Fruit fly (Drosophila melanogaster) whole organism, embryonic: ENCODE data around the gene CG10252.

Experiments used
- Adf1 ChIP-seq: fragments of 200-800 bp; sonication (Bioruptor generic); IDR thresholded peaks from 2 replicates; pipeline ENCODE4 v1.3.6; 2022; ENCODE audit warnings: missing biosample characterization, missing genetic modification characterization
- Bdp1 ChIP-seq: fragments of 200-800 bp; sonication (Bioruptor generic); optimal IDR thresholded peaks from 3 replicates; lab custom pipeline; 2016; ENCODE audit warnings: missing biosample characterization, missing genetic modification characterization
- CG10147 ChIP-seq: fragments of 200-800 bp; sonication (Bioruptor generic); optimal IDR thresholded peaks from 2 replicates; lab custom pipeline; 2019; ENCODE audit warnings: missing biosample characterization, mild to moderate bottlenecking, missing genetic modification characterization, moderate library complexity
- CG10321 ChIP-seq: fragments of 200-800 bp; sonication (Bioruptor generic); IDR thresholded peaks from 2 replicates; pipeline ENCODE4 v1.3.6; 2022; ENCODE audit warnings: missing biosample characterization, missing genetic modification characterization
- CG11723 ChIP-seq: fragments of 200-800 bp; sonication (Bioruptor generic); optimal IDR thresholded peaks from 2 replicates; lab custom pipeline; 2017; ENCODE audit warnings: missing biosample characterization, mild to moderate bottlenecking, missing genetic modification characterization
- CG12236 ChIP-seq: fragments of 200-800 bp; sonication (Bioruptor generic); optimal IDR thresholded peaks from 2 replicates; lab custom pipeline; 2016; ENCODE audit warnings: missing biosample characterization, missing genetic modification characterization
- CG1233 ChIP-seq: fragments of 200-800 bp; sonication (Bioruptor generic); optimal IDR thresholded peaks from 4 replicates; lab custom pipeline; 2018; ENCODE audit warnings: missing biosample characterization, mild to moderate bottlenecking, missing genetic modification characterization
- CG12942 ChIP-seq: fragments of 200-800 bp; sonication (Bioruptor generic); optimal IDR thresholded peaks from 3 replicates; lab custom pipeline; 2016; ENCODE audit warnings: missing biosample characterization, missing genetic modification characterization
- CG1529 ChIP-seq: fragments of 200-800 bp; sonication (Bioruptor generic); optimal IDR thresholded peaks from 3 replicates; lab custom pipeline; 2018; ENCODE audit warnings: missing biosample characterization, missing genetic modification characterization
- CG16779 ChIP-seq: fragments of 200-800 bp; sonication (Bioruptor generic); IDR thresholded peaks from 2 replicates; pipeline ENCODE4 v1.3.6; 2022; ENCODE audit warnings: missing biosample characterization, missing genetic modification characterization
- CG30020 ChIP-seq: fragments of 200-800 bp; optimal IDR thresholded peaks from 2 replicates; lab custom pipeline; 2019; ENCODE audit warnings: missing biosample characterization, mild to moderate bottlenecking, missing genetic modification characterization, moderate library complexity
- CG31224 ChIP-seq: fragments of 200-800 bp; sonication (Bioruptor generic); IDR thresholded peaks from 2 replicates; pipeline ENCODE4 v1.3.6; 2022; ENCODE audit warnings: missing biosample characterization, missing genetic modification characterization
- CG3838 ChIP-seq: fragments of 200-800 bp; sonication (Bioruptor generic); optimal IDR thresholded peaks from 3 replicates; lab custom pipeline; 2016; ENCODE audit warnings: missing biosample characterization, missing genetic modification characterization
- CG4360 ChIP-seq: fragments of 200-800 bp; sonication (Bioruptor generic); IDR thresholded peaks from 2 replicates; pipeline ENCODE4 v1.3.6; 2022; ENCODE audit warnings: missing biosample characterization, missing genetic modification characterization
- CG4707 ChIP-seq: fragments of 200-800 bp; sonication (Bioruptor generic); optimal IDR thresholded peaks from 2 replicates; lab custom pipeline; 2018; ENCODE audit warnings: missing biosample characterization, mild to moderate bottlenecking, missing genetic modification characterization, moderate library complexity
- CG5245 ChIP-seq: fragments of 200-800 bp; sonication (Bioruptor generic); optimal IDR thresholded peaks from 3 replicates; lab custom pipeline; 2016; ENCODE audit warnings: missing biosample characterization, missing genetic modification characterization
- CG7271 ChIP-seq: fragments of 200-800 bp; sonication (Bioruptor generic); optimal IDR thresholded peaks from 2 replicates; lab custom pipeline; 2018; ENCODE audit warnings: missing biosample characterization, mild to moderate bottlenecking, missing genetic modification characterization, moderate library complexity
- CG7963 ChIP-seq: fragments of 200-800 bp; sonication (Bioruptor generic); IDR thresholded peaks from 3 replicates; pipeline ENCODE4 v1.3.6; 2022; ENCODE audit warnings: missing biosample characterization, missing genetic modification characterization; ENCODE audit not compliant: partially characterized antibody
- CrebB ChIP-seq: fragments of 200-800 bp; sonication (Bioruptor generic); optimal IDR thresholded peaks from 3 replicates; lab custom pipeline; 2018; ENCODE audit warnings: missing biosample characterization, mild to moderate bottlenecking, missing genetic modification characterization
- D19A ChIP-seq: fragments of 200-800 bp; optimal IDR thresholded peaks from 3 replicates; lab custom pipeline; 2019; ENCODE audit warnings: missing biosample characterization, mild to moderate bottlenecking, missing genetic modification characterization, moderate library complexity
- Dek ChIP-seq: fragments of 200-800 bp; sonication (Bioruptor generic); optimal IDR thresholded peaks from 3 replicates; lab custom pipeline; 2019; ENCODE audit warnings: missing biosample characterization, mild to moderate bottlenecking, missing genetic modification characterization, moderate library complexity
- Doc3 ChIP-seq: fragments of 200-800 bp; sonication (Bioruptor generic); IDR thresholded peaks from 3 replicates; pipeline ENCODE4 v1.3.6; 2022; ENCODE audit warnings: missing biosample characterization, missing genetic modification characterization; ENCODE audit not compliant: partially characterized antibody
- Dp ChIP-seq: fragments of 200-800 bp; sonication (Bioruptor generic); optimal IDR thresholded peaks from 2 replicates; lab custom pipeline; 2018; ENCODE audit warnings: missing biosample characterization, mild to moderate bottlenecking, missing genetic modification characterization, moderate library complexity
- E2f2 ChIP-seq: fragments of 200-800 bp; sonication (Bioruptor generic); IDR thresholded peaks from 2 replicates; pipeline ENCODE4 v1.3.6; 2022; ENCODE audit warnings: missing biosample characterization, missing genetic modification characterization
- HLH4C ChIP-seq: fragments of 200-800 bp; sonication (Bioruptor generic); IDR thresholded peaks from 3 replicates; pipeline ENCODE4 v1.3.6; 2022; ENCODE audit warnings: missing biosample characterization, missing genetic modification characterization; ENCODE audit not compliant: partially characterized antibody
- Hand ChIP-seq: fragments of 200-800 bp; sonication (Bioruptor generic); optimal IDR thresholded peaks from 2 replicates; lab custom pipeline; 2017; ENCODE audit warnings: mild to moderate bottlenecking, missing biosample characterization, missing genetic modification reagents, missing genetic modification characterization
- MESR4 ChIP-seq: fragments of 200-800 bp; sonication (Bioruptor generic); optimal IDR thresholded peaks from 2 replicates; lab custom pipeline; 2018; ENCODE audit warnings: missing biosample characterization, mild to moderate bottlenecking, missing genetic modification characterization, moderate library complexity
- Max ChIP-seq: fragments of 200-800 bp; sonication (Bioruptor generic); optimal IDR thresholded peaks from 2 replicates; lab custom pipeline; 2016; ENCODE audit warnings: missing biosample characterization, mild to moderate bottlenecking, missing genetic modification characterization
- NC2α ChIP-seq: fragments of 200-800 bp; sonication (Bioruptor generic); optimal IDR thresholded peaks from 2 replicates; lab custom pipeline; 2016; ENCODE audit warnings: missing biosample characterization, missing genetic modification characterization
- Ptx1 ChIP-seq: fragments of 200-800 bp; sonication (Bioruptor generic); IDR thresholded peaks from 2 replicates; pipeline ENCODE4 v1.3.6; 2022; ENCODE audit warnings: missing biosample characterization, missing genetic modification characterization
- Sin3A ChIP-seq: fragments of >200 bp; optimal IDR thresholded peaks from 2 replicates; lab custom pipeline; 2018
- Sox102F ChIP-seq: fragments of 200-800 bp; sonication (Bioruptor generic); optimal IDR thresholded peaks from 2 replicates; lab custom pipeline; 2018; ENCODE audit warnings: missing biosample characterization, mild to moderate bottlenecking, missing genetic modification characterization, moderate library complexity
- Sry-β ChIP-seq: fragments of 200-800 bp; sonication (Bioruptor generic); optimal IDR thresholded peaks from 2 replicates; lab custom pipeline; 2018; ENCODE audit warnings: missing biosample characterization, mild to moderate bottlenecking, missing genetic modification characterization, moderate library complexity
- Trl ChIP-seq, 3 experiments: fragments of >200 bp in 2 of 3; fragments of 200-800 bp in 1 of 3; sonication (Bioruptor generic) in 1 of 3; optimal IDR thresholded peaks; 2 replicates in 1 of 3; 3 replicates in 2 of 3; lab custom pipeline; 2016 to 2017; ENCODE audit warnings: missing biosample characterization in 1 of 3, missing genetic modification characterization in 1 of 3
- ash1 ChIP-seq: fragments of 200-800 bp; sonication (Bioruptor generic); optimal IDR thresholded peaks from 2 replicates; lab custom pipeline; 2018; ENCODE audit warnings: missing biosample characterization, mild to moderate bottlenecking, missing genetic modification characterization
- dysf ChIP-seq: fragments of 200-800 bp; sonication (Bioruptor generic); IDR thresholded peaks from 3 replicates; pipeline ENCODE4 v1.3.6; 2022; ENCODE audit warnings: missing biosample characterization, missing genetic modification characterization
- ewg ChIP-seq: fragments of 200-800 bp; sonication (Bioruptor generic); optimal IDR thresholded peaks from 3 replicates; lab custom pipeline; 2017; ENCODE audit warnings: mild to moderate bottlenecking, missing biosample characterization, missing genetic modification reagents, missing genetic modification characterization
- fd102C ChIP-seq: fragments of 200-800 bp; sonication (Bioruptor generic); optimal IDR thresholded peaks from 2 replicates; lab custom pipeline; 2018; ENCODE audit warnings: missing biosample characterization, mild to moderate bottlenecking, missing genetic modification characterization, moderate library complexity
- gsb-n ChIP-seq: fragments of 200-800 bp; sonication (Bioruptor generic); optimal IDR thresholded peaks from 3 replicates; lab custom pipeline; 2018; ENCODE audit warnings: missing biosample characterization, mild to moderate bottlenecking, missing genetic modification characterization
- h ChIP-seq: fragments of >200 bp; optimal IDR thresholded peaks from 2 replicates; lab custom pipeline; 2017
- lov ChIP-seq, 2 experiments: fragments of 200-800 bp in 1 of 2; fragments of >200 bp in 1 of 2; sonication (Bioruptor generic) in 1 of 2; IDR thresholded peaks in 1 of 2; optimal IDR thresholded peaks in 1 of 2; 2 replicates in 1 of 2; 3 replicates in 1 of 2; pipeline versions ENCODE4 v1.3.6 to Lab custom; 2017 to 2022; ENCODE audit warnings: missing biosample characterization in 1 of 2, missing genetic modification characterization in 1 of 2
- nmo ChIP-seq: fragments of 200-800 bp; sonication (Bioruptor generic); optimal IDR thresholded peaks from 2 replicates; lab custom pipeline; 2018; ENCODE audit warnings: missing biosample characterization, mild to moderate bottlenecking, missing genetic modification characterization, moderate library complexity
- odd ChIP-seq: fragments of 200-800 bp; sonication (Bioruptor generic); optimal IDR thresholded peaks from 2 replicates; lab custom pipeline; 2017; ENCODE audit warnings: missing biosample characterization, mild to moderate bottlenecking, missing genetic modification characterization
- org-1 ChIP-seq: fragments of 200-800 bp; sonication (Bioruptor generic); optimal IDR thresholded peaks from 2 replicates; lab custom pipeline; 2017; ENCODE audit warnings: missing biosample characterization, missing genetic modification characterization
- sens-2 ChIP-seq: fragments of 200-800 bp; sonication (Bioruptor generic); IDR thresholded peaks from 2 replicates; pipeline ENCODE4 v1.3.6; 2022; ENCODE audit warnings: missing biosample characterization, missing genetic modification characterization
- unc-4 ChIP-seq: fragments of 200-800 bp; sonication (Bioruptor generic); IDR thresholded peaks from 2 replicates; pipeline ENCODE4 v1.3.6; 2022; ENCODE audit warnings: missing biosample characterization, missing genetic modification characterization; ENCODE audit not compliant: partially characterized antibody
- zen ChIP-seq: fragments of 200-800 bp; sonication (Bioruptor generic); optimal IDR thresholded peaks from 3 replicates; lab custom pipeline; 2018; ENCODE audit warnings: missing biosample characterization, mild to moderate bottlenecking, missing genetic modification characterization, moderate library complexity

CG10252 gene

DNA sequence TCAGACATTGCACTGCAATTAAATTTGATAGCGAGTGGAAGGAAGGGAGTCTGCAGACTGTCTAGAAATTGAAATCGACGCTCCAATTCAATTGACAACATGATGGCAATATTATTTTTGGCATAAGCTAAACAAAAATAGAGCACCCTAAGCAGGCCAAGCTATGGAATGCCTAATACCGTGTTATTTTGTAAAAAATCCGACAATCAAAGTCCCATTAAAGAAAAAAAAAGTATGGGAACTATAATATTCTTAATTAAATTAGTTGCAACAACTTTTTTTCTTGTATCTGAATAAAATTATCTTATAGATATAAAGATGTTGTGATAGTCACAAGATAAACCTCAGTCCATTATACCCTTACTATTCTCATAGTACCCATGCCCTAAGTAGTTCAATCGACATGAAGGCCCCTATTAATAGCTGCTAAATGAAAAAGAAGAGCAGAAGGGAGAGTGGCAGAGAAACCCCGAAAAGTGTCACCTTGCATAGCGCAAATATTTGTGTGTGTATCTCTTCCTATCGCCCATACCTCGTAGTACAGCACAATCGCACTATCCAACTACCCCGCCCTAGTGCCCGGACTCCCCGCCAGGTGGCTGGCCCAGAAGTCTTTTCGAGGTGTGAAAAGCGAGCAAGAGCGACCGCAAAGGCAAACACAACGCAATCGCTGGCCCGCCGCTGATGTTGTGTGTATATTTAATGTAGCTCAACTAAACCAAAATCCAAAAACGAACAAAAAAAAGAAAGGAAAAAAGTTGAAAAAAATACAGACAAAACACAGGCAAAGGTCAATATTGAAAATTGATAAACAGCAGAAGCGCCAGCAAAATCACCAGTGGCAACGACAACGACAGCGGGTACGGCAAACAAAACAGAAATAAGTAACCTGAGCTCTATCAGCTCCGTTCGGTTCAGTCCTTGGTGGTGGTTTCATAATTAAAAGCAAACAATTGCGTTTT lies 38.4 kb downstream of the CG10252 start (continued):
- TF ChIP-seq zen (tag; lab: Kevin White, UChicago), result peak; percentile 54
- TF ChIP-seq odd (GFP tag; lab: Kevin White, UChicago), result peak; percentile 86
- no peak for TF ChIP-seq Dp (GFP tag; lab: Kevin White, UChicago)
- no peak for TF ChIP-seq Sin3A
- TF ChIP-seq CG11723 (GFP tag; lab: Kevin White, UChicago), result peak; percentile 62
- TF ChIP-seq CG1529 (GFP tag; lab: Kevin White, UChicago), result peak; percentile 72
- peak; percentile 50 for TF ChIP-seq CG10147 (GFP tag; lab: Kevin White, UChicago)
- TF ChIP-seq Adf1 (GFP tag; lab: Robert Waterston, UW), result peak; percentile 28; the same call in 1 of the 2 replicates
- peak; percentile 84 for TF ChIP-seq gsb-n (tag; lab: Kevin White, UChicago)
- TF ChIP-seq Trl (optimal IDR thresholded peaks at IDR 0.05; lab: Kevin White, UChicago), result no peak
- peak; percentile 77 for TF ChIP-seq Trl (GFP tag; optimal IDR thresholded peaks at IDR 0.05; lab: Kevin White, UChicago)
- TF ChIP-seq CG31224 (GFP tag; lab: Robert Waterston, UW), result no peak
- peak; percentile 58 for TF ChIP-seq ewg (GFP tag; lab: Kevin White, UChicago)
- TF ChIP-seq CG10321 (GFP tag; lab: Robert Waterston, UW), result no peak
- no peak for TF ChIP-seq Max (GFP tag; lab: Kevin White, UChicago)
- peak; percentile 35 for TF ChIP-seq Sox102F
- no peak for TF ChIP-seq lov (optimal IDR thresholded peaks at IDR 0.05; lab: Kevin White, UChicago)
- peak; percentile 81; the same call in 1 of the 3 replicates for TF ChIP-seq lov (GFP tag; IDR thresholded peaks at IDR 0.05; lab: Robert Waterston, UW)
- TF ChIP-seq E2f2, result no peak; the same call in 1 of the 2 replicates
- TF ChIP-seq CG3838 (GFP tag; lab: Kevin White, UChicago), result peak; percentile 72
- TF ChIP-seq CG4707 (GFP tag; lab: Kevin White, UChicago), result peak; percentile 66
- peak; percentile 20 for TF ChIP-seq CG5245 (GFP tag; lab: Kevin White, UChicago)
- TF ChIP-seq sens-2 (GFP tag; lab: Robert Waterston, UW), result peak; percentile 50; the same call in 1 of the 2 replicates
- no peak for TF ChIP-seq CG16779 (GFP tag; lab: Robert Waterston, UW)
- TF ChIP-seq nmo (GFP tag; lab: Kevin White, UChicago), result peak; percentile 2
- TF ChIP-seq CG12942 (GFP tag; lab: Kevin White, UChicago), result peak; percentile 56
- peak; percentile 86 for TF ChIP-seq org-1 (GFP tag; lab: Kevin White, UChicago)
- TF ChIP-seq h (lab: Kevin White, UChicago), result no peak
- peak; percentile 88 for TF ChIP-seq CG1233 (GFP tag; lab: Kevin White, UChicago)
- no peak for TF ChIP-seq Doc3 (GFP tag; lab: Robert Waterston, UW)
- peak; percentile 57; the same call in 2 of the 3 replicates for TF ChIP-seq dysf
- TF ChIP-seq CG12236 (GFP tag; lab: Kevin White, UChicago), result peak; percentile 80
- TF ChIP-seq NC2α, result peak; percentile 73
- TF ChIP-seq CG4360 (GFP tag; lab: Robert Waterston, UW), result peak; percentile 32; the same call in 1 of the 2 replicates
- TF ChIP-seq MESR4 (GFP tag; lab: Kevin White, UChicago), result no peak
- no peak for TF ChIP-seq CG7963 (GFP tag; lab: Robert Waterston, UW)
- no peak for TF ChIP-seq CG30020 (tag; lab: Kevin White, UChicago)
- TF ChIP-seq Sry-β (GFP tag; lab: Kevin White, UChicago), result peak; percentile 26
- no peak for TF ChIP-seq ash1 (GFP tag; lab: Kevin White, UChicago)
- TF ChIP-seq D19A, result peak; percentile 12
- peak; percentile 61 for TF ChIP-seq Ptx1 (GFP tag; lab: Robert Waterston, UW)
- no peak for TF ChIP-seq HLH4C (GFP tag; lab: Robert Waterston, UW)
- peak; percentile 93 for TF ChIP-seq fd102C (GFP tag; lab: Kevin White, UChicago)
- peak; percentile 34 for TF ChIP-seq Hand
- peak; percentile 44 for TF ChIP-seq CG7271 (tag; lab: Kevin White, UChicago)
- no peak for TF ChIP-seq unc-4 (GFP tag; lab: Robert Waterston, UW)
- TF ChIP-seq CrebB, result peak; percentile 75
- peak; percentile 24 for TF ChIP-seq Dek (tag; lab: Kevin White, UChicago)
- peak; percentile 72 for TF ChIP-seq Bdp1 (GFP tag; lab: Kevin White, UChicago)
